Fruit fly (Drosophila melanogaster) whole organism, embryonic: ENCODE results near the gene Noa36.

Source experiments
- CG7372 ChIP-seq: fragments of 200-800 bp; sonication (Bioruptor generic); IDR thresholded peaks from 2 replicates; pipeline ENCODE4 v1.3.6; 2022; ENCODE audit warnings: missing biosample characterization, missing genetic modification characterization
- Camta ChIP-seq: fragments of 200-800 bp; sonication (Bioruptor generic); optimal IDR thresholded peaks from 2 replicates; lab custom pipeline; 2016; ENCODE audit warnings: missing biosample characterization, missing genetic modification characterization
- CkIIα-i1 ChIP-seq: fragments of 200-800 bp; sonication (Bioruptor generic); IDR thresholded peaks from 2 replicates; pipeline ENCODE4 v1.3.6; 2022; ENCODE audit warnings: missing biosample characterization, missing genetic modification characterization
- kah ChIP-seq: fragments of 200-800 bp; sonication (Bioruptor generic); optimal IDR thresholded peaks from 2 replicates; lab custom pipeline; 2018; ENCODE audit warnings: missing biosample characterization, mild to moderate bottlenecking, missing genetic modification characterization

DNA sequence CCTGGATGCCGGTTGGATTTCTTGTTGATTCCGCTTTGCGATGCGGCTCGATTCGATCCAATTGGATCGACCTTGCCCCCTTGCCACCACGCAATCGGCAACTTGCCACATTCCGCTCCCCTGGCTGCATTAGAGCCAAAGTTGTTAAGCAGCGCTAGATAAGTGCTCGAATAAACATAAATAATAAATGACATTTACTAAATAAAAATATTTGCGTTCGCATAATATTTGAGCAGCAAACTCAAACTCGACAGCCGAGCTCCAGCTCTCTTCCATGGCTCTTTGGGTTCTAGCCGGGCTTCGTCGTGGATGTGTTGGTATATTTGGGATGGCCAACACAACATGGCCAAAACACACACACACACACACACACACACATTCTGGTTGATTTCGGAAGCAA lies 28.3 kb downstream of the Noa36 start:
- TF ChIP-seq CkIIα-i1 (GFP tag; lab: Robert Waterston, UW) (no peak), CG7372 (GFP tag; lab: Robert Waterston, UW) (no peak), kah (GFP tag; lab: Kevin White, UChicago) (peak; percentile 10), Camta (GFP tag; lab: Kevin White, UChicago) (peak; percentile 5)
